Fruit fly (Drosophila melanogaster) whole organism, embryonic: ENCODE data around the gene Mco1.

Experiments
- Antp ChIP-seq: fragments of 200-800 bp; sonication (Bioruptor generic); optimal IDR thresholded peaks from 3 replicates; lab custom pipeline; 2016; ENCODE audit warnings: missing biosample characterization, missing genetic modification characterization
- B-H2 ChIP-seq: fragments of 200-800 bp; sonication (Bioruptor generic); optimal IDR thresholded peaks from 2 replicates; lab custom pipeline; 2018; ENCODE audit warnings: missing biosample characterization, mild to moderate bottlenecking, missing genetic modification characterization
- Blimp-1 ChIP-seq: fragments of 200-800 bp; sonication (Bioruptor generic); optimal IDR thresholded peaks from 3 replicates; lab custom pipeline; 2018; ENCODE audit warnings: missing biosample characterization, missing genetic modification characterization, mild to moderate bottlenecking, moderate library complexity, missing genetic modification reagents
- CG1024 ChIP-seq: fragments of 200-800 bp; sonication (Bioruptor generic); IDR thresholded peaks from 2 replicates; pipeline ENCODE4 v1.3.6; 2022; ENCODE audit warnings: missing biosample characterization, missing genetic modification characterization
- CG10321 ChIP-seq: fragments of 200-800 bp; sonication (Bioruptor generic); IDR thresholded peaks from 2 replicates; pipeline ENCODE4 v1.3.6; 2022; ENCODE audit warnings: missing biosample characterization, missing genetic modification characterization
- CG13287 ChIP-seq: fragments of 200-800 bp; sonication (Bioruptor generic); IDR thresholded peaks from 2 replicates; pipeline ENCODE4 v1.3.6; 2022; ENCODE audit warnings: missing biosample characterization, missing genetic modification characterization; ENCODE audit not compliant: partially characterized antibody
- CG13775 ChIP-seq: fragments of 200-800 bp; sonication (Bioruptor generic); optimal IDR thresholded peaks from 3 replicates; lab custom pipeline; 2017; ENCODE audit warnings: missing biosample characterization, mild to moderate bottlenecking, missing genetic modification characterization
- CG1603 ChIP-seq: fragments of 200-800 bp; sonication (Bioruptor generic); optimal IDR thresholded peaks from 2 replicates; lab custom pipeline; 2019; ENCODE audit warnings: missing biosample characterization, mild to moderate bottlenecking, missing genetic modification characterization, moderate library complexity
- CG18599 ChIP-seq: fragments of 200-800 bp; sonication (Bioruptor generic); optimal IDR thresholded peaks from 3 replicates; lab custom pipeline; 2017; ENCODE audit warnings: missing biosample characterization, missing genetic modification characterization, mild to moderate bottlenecking, moderate library complexity, missing genetic modification reagents
- CG2678 ChIP-seq: fragments of 200-800 bp; sonication (Bioruptor generic); optimal IDR thresholded peaks from 3 replicates; lab custom pipeline; 2019; ENCODE audit warnings: missing biosample characterization, mild to moderate bottlenecking, missing genetic modification characterization, moderate library complexity
- CG3163 ChIP-seq: fragments of 200-800 bp; sonication (Bioruptor generic); optimal IDR thresholded peaks from 3 replicates; lab custom pipeline; 2016; ENCODE audit warnings: missing biosample characterization, missing genetic modification characterization
- CG3407 ChIP-seq: fragments of 200-800 bp; sonication (Bioruptor generic); optimal IDR thresholded peaks from 2 replicates; lab custom pipeline; 2018; ENCODE audit warnings: missing biosample characterization, mild to moderate bottlenecking, missing genetic modification characterization
- CG3726 ChIP-seq: fragments of 200-800 bp; sonication (Bioruptor generic); IDR thresholded peaks from 3 replicates; pipeline ENCODE4, ENCODE4 v1.3.6; 2022; ENCODE audit warnings: missing biosample characterization, missing genetic modification characterization
- CG4617 ChIP-seq: fragments of 200-800 bp; sonication (Bioruptor generic); optimal IDR thresholded peaks from 3 replicates; lab custom pipeline; 2016; ENCODE audit warnings: missing biosample characterization, missing genetic modification characterization, borderline replicate concordance
- CG7372 ChIP-seq: fragments of 200-800 bp; sonication (Bioruptor generic); IDR thresholded peaks from 2 replicates; pipeline ENCODE4 v1.3.6; 2022; ENCODE audit warnings: missing biosample characterization, missing genetic modification characterization
- CG7786 ChIP-seq: fragments of 200-800 bp; sonication (Bioruptor generic); optimal IDR thresholded peaks from 2 replicates; lab custom pipeline; 2016; ENCODE audit warnings: missing biosample characterization, missing genetic modification characterization
- CG9817 ChIP-seq: fragments of 200-800 bp; sonication (Bioruptor generic); optimal IDR thresholded peaks from 2 replicates; lab custom pipeline; 2018; ENCODE audit warnings: missing biosample characterization, mild to moderate bottlenecking, missing genetic modification characterization, moderate library complexity
- CG9932 ChIP-seq: fragments of 200-800 bp; sonication (Bioruptor generic); IDR thresholded peaks from 2 replicates; pipeline ENCODE4 v1.3.6; 2022; ENCODE audit warnings: missing biosample characterization, missing genetic modification characterization
- CkIIα-i1 ChIP-seq: fragments of 200-800 bp; sonication (Bioruptor generic); IDR thresholded peaks from 2 replicates; pipeline ENCODE4 v1.3.6; 2022; ENCODE audit warnings: missing biosample characterization, missing genetic modification characterization
- Dbx ChIP-seq: fragments of 200-800 bp; sonication (Bioruptor generic); IDR thresholded peaks from 3 replicates; pipeline ENCODE4 v1.3.6; 2022; ENCODE audit warnings: missing biosample characterization, missing genetic modification characterization
- Fer2 ChIP-seq: fragments of 200-800 bp; sonication (Bioruptor generic); optimal IDR thresholded peaks from 2 replicates; lab custom pipeline; 2018; ENCODE audit warnings: missing biosample characterization, mild to moderate bottlenecking, missing genetic modification characterization, moderate library complexity
- H2.0 ChIP-seq: fragments of 200-800 bp; sonication (Bioruptor generic); IDR thresholded peaks from 2 replicates; pipeline ENCODE4 v1.3.6; 2022; ENCODE audit warnings: missing biosample characterization, missing genetic modification characterization
- HmgZ ChIP-seq: fragments of 200-800 bp; sonication (Bioruptor generic); optimal IDR thresholded peaks from 2 replicates; lab custom pipeline; 2018; ENCODE audit warnings: missing biosample characterization, mild to moderate bottlenecking, missing genetic modification characterization
- Hr39 ChIP-seq: fragments of >200 bp; optimal IDR thresholded peaks from 2 replicates; lab custom pipeline; 2017
- Hr51 ChIP-seq, 2 experiments: fragments of 200-800 bp; sonication (Bioruptor generic); optimal IDR thresholded peaks; 2 replicates in 1 of 2; 3 replicates in 1 of 2; lab custom pipeline; 2016 to 2018; ENCODE audit warnings: missing biosample characterization in 2 of 2, missing genetic modification characterization in 2 of 2, mild to moderate bottlenecking in 1 of 2, moderate library complexity in 1 of 2
- Pdp1 ChIP-seq, 2 experiments: fragments of 200-800 bp; sonication (Bioruptor generic); optimal IDR thresholded peaks; 3 replicates each; lab custom pipeline; 2016; ENCODE audit warnings: missing biosample characterization in 2 of 2, missing genetic modification characterization in 2 of 2, mild to moderate bottlenecking in 1 of 2, moderate library complexity in 1 of 2
- Side ChIP-seq: fragments of 200-800 bp; sonication (Bioruptor generic); optimal IDR thresholded peaks from 2 replicates; lab custom pipeline; 2016; ENCODE audit warnings: missing biosample characterization, missing genetic modification characterization
- Six4 ChIP-seq: fragments of 200-800 bp; sonication (Bioruptor generic); optimal IDR thresholded peaks from 2 replicates; lab custom pipeline; 2016; ENCODE audit warnings: missing biosample characterization, missing genetic modification characterization
- Spps ChIP-seq: fragments of 200-800 bp; sonication (Bioruptor generic); optimal IDR thresholded peaks from 2 replicates; lab custom pipeline; 2018; ENCODE audit warnings: missing biosample characterization, mild to moderate bottlenecking, missing genetic modification characterization
- Ssrp ChIP-seq: fragments of 200-800 bp; sonication (Bioruptor generic); optimal IDR thresholded peaks from 2 replicates; lab custom pipeline; 2018; ENCODE audit warnings: missing biosample characterization, mild to moderate bottlenecking, missing genetic modification characterization, moderate library complexity
- Usf ChIP-seq: fragments of 200-800 bp; sonication (Bioruptor generic); optimal IDR thresholded peaks from 2 replicates; lab custom pipeline; 2017; ENCODE audit warnings: missing genotype, missing biosample characterization, missing genetic modification characterization
- ac ChIP-seq: fragments of 200-800 bp; sonication (Bioruptor generic); optimal IDR thresholded peaks from 3 replicates; lab custom pipeline; 2017; ENCODE audit warnings: missing biosample characterization, mild to moderate bottlenecking, missing genetic modification characterization
- aop ChIP-seq: fragments of 200-800 bp; sonication (Bioruptor generic); IDR thresholded peaks from 2 replicates; pipeline ENCODE4 v1.3.6; 2022; ENCODE audit warnings: missing biosample characterization, missing genetic modification characterization
- ap ChIP-seq: fragments of 200-800 bp; sonication (Bioruptor generic); IDR thresholded peaks from 2 replicates; pipeline ENCODE4 v1.3.6; 2022; ENCODE audit warnings: missing biosample characterization, missing genetic modification characterization
- bcd ChIP-seq: fragments of 200-800 bp; sonication (Bioruptor generic); optimal IDR thresholded peaks from 2 replicates; lab custom pipeline; 2017; ENCODE audit warnings: missing biosample characterization, mild to moderate bottlenecking, missing genetic modification characterization
- dm ChIP-seq: fragments of 200-800 bp; sonication (Bioruptor generic); optimal IDR thresholded peaks from 3 replicates; lab custom pipeline; 2016; ENCODE audit warnings: missing biosample characterization, missing genetic modification characterization
- dmrt99B ChIP-seq: fragments of 200-800 bp; sonication (Bioruptor generic); optimal IDR thresholded peaks from 2 replicates; lab custom pipeline; 2018; ENCODE audit warnings: missing biosample characterization, mild to moderate bottlenecking, missing genetic modification characterization, moderate library complexity
- fd102C ChIP-seq: fragments of 200-800 bp; sonication (Bioruptor generic); optimal IDR thresholded peaks from 2 replicates; lab custom pipeline; 2018; ENCODE audit warnings: missing biosample characterization, mild to moderate bottlenecking, missing genetic modification characterization, moderate library complexity
- ftz-f1 ChIP-seq: fragments of 200-800 bp; sonication (Bioruptor generic); optimal IDR thresholded peaks from 2 replicates; lab custom pipeline; 2016; ENCODE audit warnings: missing biosample characterization, missing genetic modification characterization
- gcm2 ChIP-seq: fragments of 200-800 bp; sonication (Bioruptor generic); optimal IDR thresholded peaks from 2 replicates; lab custom pipeline; 2016; ENCODE audit warnings: missing biosample characterization, missing genetic modification characterization
- grau ChIP-seq: fragments of 200-800 bp; optimal IDR thresholded peaks from 3 replicates; lab custom pipeline; 2019; ENCODE audit warnings: missing biosample characterization, mild to moderate bottlenecking, missing genetic modification characterization, moderate library complexity
- nom ChIP-seq: fragments of 200-800 bp; sonication (Bioruptor generic); optimal IDR thresholded peaks from 2 replicates; lab custom pipeline; 2017; ENCODE audit warnings: missing biosample characterization, missing genetic modification characterization, mild to moderate bottlenecking, moderate library complexity, missing genetic modification reagents
- otp ChIP-seq: fragments of 200-800 bp; sonication (Bioruptor generic); IDR thresholded peaks from 3 replicates; pipeline ENCODE4, ENCODE4 v1.3.6; 2022; ENCODE audit warnings: missing biosample characterization, missing genetic modification characterization
- pb ChIP-seq: fragments of 200-800 bp; sonication (Bioruptor generic); optimal IDR thresholded peaks from 3 replicates; lab custom pipeline; 2016; ENCODE audit warnings: missing biosample characterization, missing genetic modification characterization
- psq ChIP-seq: fragments of 200-800 bp; sonication (Bioruptor generic); optimal IDR thresholded peaks from 2 replicates; lab custom pipeline; 2017; ENCODE audit warnings: missing biosample characterization, missing genetic modification characterization
- pum ChIP-seq: fragments of 200-800 bp; sonication (Bioruptor generic); optimal IDR thresholded peaks from 2 replicates; lab custom pipeline; 2016; ENCODE audit warnings: missing biosample characterization, missing genetic modification characterization
- slbo ChIP-seq: fragments of 200-800 bp; sonication (Bioruptor generic); IDR thresholded peaks from 2 replicates; pipeline ENCODE4 v1.3.6; 2022; ENCODE audit warnings: missing biosample characterization, missing genetic modification characterization
- slou ChIP-seq: fragments of 200-800 bp; sonication (Bioruptor generic); optimal IDR thresholded peaks from 3 replicates; lab custom pipeline; 2016; ENCODE audit warnings: missing biosample characterization, missing genetic modification characterization
- unpg ChIP-seq: fragments of 200-800 bp; sonication (Bioruptor generic); optimal IDR thresholded peaks from 3 replicates; lab custom pipeline; 2018; ENCODE audit warnings: missing biosample characterization, mild to moderate bottlenecking, missing genetic modification characterization, moderate library complexity
- usp ChIP-seq: fragments of >200 bp; optimal IDR thresholded peaks from 2 replicates; lab custom pipeline; 2017; ENCODE audit warnings: missing biosample characterization, missing genetic modification characterization

Gene Mco1

dm6 chr2L:9388013-9388605 is 28.3 kb upstream of the Mco1 start (continued):
- TF ChIP-seq Fer2 (no peak), Six4 (GFP tag; lab: Kevin White, UChicago) (peak; percentile 18), CG7372 (GFP tag; lab: Robert Waterston, UW) (0 out of 2 replicates have a peak, but pooled peaks have one; percentile 17), pb (GFP tag; lab: Kevin White, UChicago) (peak; percentile 66), Spps (tag; lab: Kevin White, UChicago) (no peak), unpg (GFP tag; lab: Kevin White, UChicago) (peak; percentile 76), B-H2 (GFP tag; lab: Kevin White, UChicago) (peak; percentile 8), dm (GFP tag; lab: Kevin White, UChicago) (peak; percentile 38), CG10321 (no peak), CG2678 (peak; percentile 75), CG18599 (GFP tag; lab: Kevin White, UChicago) (peak; percentile 78), CG3163 (GFP tag; lab: Kevin White, UChicago) (peak; percentile 18), Hr51 (GFP tag; optimal IDR thresholded peaks at IDR 0.05; lab: Kevin White, UChicago) (peak; percentile 53 to 58), Antp (GFP tag; lab: Kevin White, UChicago) (peak; percentile 83), Blimp-1 (GFP tag; lab: Kevin White, UChicago) (peak; percentile 21), Dbx (peak; percentile 81), Ssrp (tag; lab: Kevin White, UChicago) (no peak), Hr39 (lab: Kevin White, UChicago) (no peak), CG9817 (peak; percentile 64), CG1024 (GFP tag; lab: Robert Waterston, UW) (no peak), HmgZ (tag; lab: Kevin White, UChicago) (peak; percentile 64), CG9932 (GFP tag; lab: Robert Waterston, UW) (peak; percentile 93), Side (GFP tag; lab: Kevin White, UChicago) (peak; percentile 67), Pdp1 (GFP tag; optimal IDR thresholded peaks at IDR 0.05; lab: Kevin White, UChicago) (peak; percentile 63 to 91), CkIIα-i1 (GFP tag; lab: Robert Waterston, UW) (0 out of 2 replicates have a peak, but pooled peaks have one; percentile 14), CG13775 (GFP tag; lab: Kevin White, UChicago) (peak; percentile 51), gcm2 (GFP tag; lab: Kevin White, UChicago) (peak; percentile 27), bcd (GFP tag; lab: Kevin White, UChicago) (peak; percentile 82), fd102C (GFP tag; lab: Kevin White, UChicago) (no peak), pum (peak; percentile 59), slbo (GFP tag; lab: Robert Waterston, UW) (peak; percentile 90), CG3407 (GFP tag; lab: Kevin White, UChicago) (no peak), CG13287 (GFP tag; lab: Robert Waterston, UW) (no peak), CG3726 (GFP tag; lab: Robert Waterston, UW) (0 out of 3 replicates have a peak, but pooled peaks have one; percentile 64), psq (GFP tag; lab: Kevin White, UChicago) (peak; percentile 28), grau (tag; lab: Kevin White, UChicago) (peak; percentile 72), CG4617 (GFP tag; lab: Kevin White, UChicago) (no peak), ac (GFP tag; lab: Kevin White, UChicago) (no peak), CG7786 (GFP tag; lab: Kevin White, UChicago) (peak; percentile 86), H2.0 (GFP tag; lab: Robert Waterston, UW) (peak; percentile 68), ftz-f1 (GFP tag; lab: Kevin White, UChicago) (peak; percentile 51), otp (peak; percentile 64; the same call in 1 of the 3 replicates), slou (GFP tag; lab: Kevin White, UChicago) (peak; percentile 52), dmrt99B (tag; lab: Kevin White, UChicago) (peak; percentile 66), ap (GFP tag; lab: Robert Waterston, UW) (peak; percentile 66), usp (GFP tag; lab: Kevin White, UChicago) (no peak), aop (GFP tag; lab: Robert Waterston, UW) (peak; percentile 45; the same call in 1 of the 2 replicates), CG1603 (tag; lab: Kevin White, UChicago) (peak; percentile 63), nom (peak; percentile 84), Usf (GFP tag; lab: Kevin White, UChicago) (peak; percentile 60)
